Worm (Caenorhabditis elegans): ENCODE measurements around the gene pals-26.

- TF ChIP-seq ztf-11 (tag; optimal IDR thresholded peaks at IDR 0.05) = no peak
- TF ChIP-seq ZK546.5 (tag; optimal IDR thresholded peaks at IDR 0.05) = no peak
- TF ChIP-seq fkh-10 (GFP tag; optimal IDR thresholded peaks at IDR 0.05) = no peak
- no peak for TF ChIP-seq snpc-4 (tag; optimal IDR thresholded peaks at IDR 0.05)
Observed at ce11 chrIII:4391319-4391718, 16.4 kb downstream of the pals-26 start.

Measured in whole organism, L3 larva.